Fruit fly (Drosophila melanogaster): ENCODE results near the gene mRpS34.

DNA sequence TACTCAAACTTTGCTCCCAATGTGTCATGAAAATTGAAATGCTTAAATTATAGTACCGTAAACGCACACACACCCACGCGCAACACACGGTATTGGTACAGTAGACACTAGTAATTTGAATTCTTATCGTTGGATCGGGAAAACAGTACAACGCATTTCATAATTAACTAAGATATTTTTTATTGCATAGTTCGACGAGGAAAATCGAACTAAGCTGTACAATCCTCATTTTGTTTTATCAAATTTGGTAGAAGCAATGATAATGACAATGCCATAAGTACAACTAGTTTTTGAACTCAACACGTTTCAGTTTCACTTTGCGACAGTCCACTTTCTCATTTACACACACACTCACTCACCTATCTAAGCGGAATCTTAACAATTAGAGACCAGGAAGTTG, 32.9 kb downstream of the mRpS34 start:
- no peak for TF ChIP-seq psq (optimal IDR thresholded peaks at IDR 0.05)
- TF ChIP-seq Myc (optimal IDR thresholded peaks at IDR 0.05) = no peak
- no peak for TF ChIP-seq insv (optimal IDR thresholded peaks at IDR 0.05)
